Worm (Caenorhabditis elegans) whole organism, dauer: ENCODE data around the gene ttr-35.

Experiments
- unc-62 ChIP-seq: sonication (generic microtip); optimal IDR thresholded peaks from 2 replicates; lab custom pipeline; 2017; ENCODE audit warnings: missing biosample characterization, missing genetic modification reagents, missing genetic modification characterization

ttr-35 gene

DNA sequence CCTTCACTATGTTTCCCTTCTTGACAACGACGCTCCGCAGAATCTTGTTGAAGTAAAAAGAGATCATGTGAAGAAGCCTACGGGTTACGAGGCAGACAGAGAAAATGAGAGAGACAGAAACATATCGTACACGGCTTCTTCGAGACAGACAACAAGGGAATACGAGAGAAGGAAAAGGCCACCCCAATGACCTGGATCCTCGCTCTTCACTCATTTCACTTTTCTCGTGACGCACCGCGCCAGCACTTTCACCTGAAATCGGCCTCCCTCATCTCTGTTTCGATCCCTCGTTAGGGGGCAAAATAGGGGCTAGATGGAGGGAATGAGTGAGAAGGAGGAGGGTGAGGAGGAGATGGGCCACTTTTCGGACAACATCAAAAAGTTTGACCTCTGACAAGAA, 3.2 kb downstream of the ttr-35 start:
- TF ChIP-seq unc-62: no peak

DNA sequence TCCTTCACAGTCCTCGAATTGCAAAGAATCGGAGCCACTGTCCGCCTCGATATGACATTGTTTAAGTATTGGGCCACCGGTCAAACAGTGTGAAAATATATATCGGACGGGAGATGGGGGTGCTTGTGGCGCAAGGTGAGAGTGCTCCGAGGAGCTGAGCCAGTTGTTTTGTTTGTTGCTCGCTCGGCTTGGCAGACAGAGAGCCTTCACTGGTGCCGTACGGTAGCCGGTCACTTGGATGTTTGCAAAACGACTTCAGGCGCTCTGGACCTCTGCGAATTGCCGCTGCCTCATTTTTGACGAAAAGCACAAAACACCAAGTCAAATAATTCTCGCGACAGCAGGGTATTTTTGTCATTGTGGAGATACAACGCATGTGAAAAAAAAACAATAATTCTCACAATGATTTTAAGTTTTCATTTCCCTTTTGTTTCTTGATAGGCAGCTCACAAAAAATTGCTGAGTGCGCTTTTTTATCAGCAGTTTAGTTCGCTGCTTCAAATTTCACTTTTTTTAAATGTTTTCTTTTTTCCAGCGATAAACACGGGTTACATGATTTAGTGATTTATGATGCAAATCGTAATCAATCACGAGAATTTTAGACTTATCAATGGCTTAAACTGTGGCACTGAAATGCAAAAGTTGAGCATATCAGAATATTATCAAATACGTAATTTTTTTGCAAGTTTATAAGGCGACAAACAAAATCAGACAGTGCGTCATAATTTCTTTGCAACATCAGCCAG, 5.1 kb downstream of the ttr-35 start:
- TF ChIP-seq unc-62: no peak

DNA sequence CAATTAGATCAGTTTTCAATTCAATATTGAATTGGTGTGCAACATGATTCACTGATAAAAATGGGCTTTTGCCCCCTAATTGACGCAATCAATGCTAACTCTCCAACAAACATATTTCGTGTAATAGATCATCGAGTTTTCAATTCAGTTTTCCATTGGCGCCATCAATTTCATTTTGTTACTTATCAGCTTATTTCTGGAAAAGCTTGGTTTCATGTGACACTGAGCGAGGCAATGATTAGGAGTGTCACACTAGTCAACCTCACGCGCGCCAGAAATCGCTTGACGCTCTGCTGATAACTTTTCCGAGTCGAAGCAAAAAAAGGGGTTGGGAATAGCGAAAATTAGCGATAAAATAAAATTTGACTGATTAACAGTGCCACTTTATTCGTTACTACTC, 6.5 kb downstream of the ttr-35 start, which contains the start of gene ets-4:
ets-4 (plus strand) TSS at position 347 of the 400 bp plus-strand sequence.
- TF ChIP-seq unc-62: no peak

DNA sequence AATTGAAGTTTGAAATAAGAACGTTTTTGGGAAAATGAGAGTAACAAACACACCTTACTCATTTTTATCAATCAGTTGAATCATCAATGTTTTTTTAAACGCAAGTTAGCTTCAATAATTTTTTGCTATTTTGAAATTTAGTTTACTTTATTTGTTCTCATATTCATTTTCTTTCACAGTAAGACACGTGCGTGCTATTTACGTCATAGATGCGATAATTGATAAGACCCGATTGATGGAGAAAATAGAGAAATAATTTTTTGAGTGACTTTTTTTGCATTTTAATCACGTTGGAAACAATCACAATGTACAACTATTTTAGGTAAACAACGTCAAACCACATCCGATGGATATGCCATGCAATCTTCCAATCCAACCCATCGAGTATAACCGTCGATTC, 7.4 kb downstream of the ttr-35 start:
- no peak for TF ChIP-seq unc-62

DNA sequence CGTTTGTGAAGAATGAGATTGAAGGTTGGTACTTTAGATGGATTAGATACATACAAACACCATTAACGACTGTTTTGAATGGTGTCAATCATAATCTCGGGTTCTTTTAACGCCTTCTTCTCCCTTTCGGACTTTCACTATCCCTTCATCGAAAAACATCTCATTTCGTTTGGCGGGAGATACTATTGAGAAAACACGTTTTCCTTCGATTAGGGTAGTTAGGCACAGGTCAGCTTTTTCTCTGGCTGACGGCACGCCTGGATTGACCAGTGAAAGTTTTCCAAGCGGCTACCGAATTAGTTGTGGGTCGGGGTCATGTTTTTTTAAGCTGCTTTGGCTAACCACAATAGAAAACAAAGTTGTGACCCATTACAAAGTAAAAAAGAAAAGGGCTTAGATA, 7.9 kb downstream of the ttr-35 start:
- no peak for TF ChIP-seq unc-62

DNA sequence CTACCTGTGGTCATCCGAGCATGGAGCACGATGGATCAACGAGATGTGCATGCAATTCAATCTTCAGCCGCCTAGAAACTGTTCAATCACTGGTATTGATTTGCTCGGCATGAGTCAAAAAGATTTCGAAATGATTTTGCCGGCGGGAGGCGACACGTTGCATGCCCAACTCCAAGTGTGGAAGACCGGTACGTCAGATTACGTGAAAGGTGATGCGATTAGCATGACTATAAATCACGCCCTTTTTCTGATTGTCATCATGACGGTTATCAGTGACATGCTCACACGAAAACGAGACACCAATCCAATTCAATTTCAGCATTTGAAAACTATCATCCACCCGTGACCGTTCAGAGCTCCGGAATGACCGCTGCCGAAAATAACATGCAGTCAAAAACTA, 8.6 kb downstream of the ttr-35 start:
- no peak for TF ChIP-seq unc-62

DNA sequence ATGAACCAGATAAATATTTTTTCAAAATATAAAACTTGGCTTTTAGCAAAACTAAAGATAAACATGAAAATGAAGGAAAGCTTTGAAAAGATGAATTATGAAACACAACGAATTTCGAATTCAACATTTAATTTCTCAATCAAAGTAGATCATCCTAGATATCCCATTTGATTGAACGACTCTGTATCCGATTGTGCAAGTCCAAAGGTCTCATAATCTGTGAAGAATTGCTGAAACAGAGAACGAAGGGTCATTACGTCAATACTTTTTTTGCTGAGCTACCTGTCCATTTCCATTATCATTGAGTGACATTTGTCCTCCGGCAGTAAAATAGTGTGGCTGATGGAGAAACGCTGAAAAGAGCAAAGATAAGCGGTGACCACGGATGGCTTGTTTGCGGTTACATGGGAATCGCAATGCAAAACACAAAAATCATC, 10.6 kb downstream of the ttr-35 start:
- no peak for TF ChIP-seq unc-62

DNA sequence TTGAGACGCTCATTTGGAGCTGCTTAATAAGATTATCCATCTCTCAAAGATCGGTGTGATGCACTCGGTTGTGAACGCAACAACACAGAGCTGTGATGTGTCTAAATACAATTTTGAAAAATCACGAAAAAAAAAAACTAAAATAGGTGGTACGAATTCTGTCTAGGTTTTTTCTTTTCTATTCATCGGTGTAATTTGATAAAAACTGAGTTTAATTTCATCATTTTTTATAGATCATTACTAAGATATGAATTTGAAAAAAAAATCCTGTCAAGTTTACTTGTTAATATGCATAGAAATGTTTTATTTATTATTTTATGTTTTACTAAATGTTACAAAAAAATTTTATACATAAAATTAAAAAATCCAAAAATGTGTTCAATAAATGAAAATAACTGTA, 18.0 kb downstream of the ttr-35 start, which contains the start of gene ceh-60:
ceh-60 (minus strand) TSS at position 101 of the 400 bp plus-strand sequence.
- TF ChIP-seq unc-62: no peak

DNA sequence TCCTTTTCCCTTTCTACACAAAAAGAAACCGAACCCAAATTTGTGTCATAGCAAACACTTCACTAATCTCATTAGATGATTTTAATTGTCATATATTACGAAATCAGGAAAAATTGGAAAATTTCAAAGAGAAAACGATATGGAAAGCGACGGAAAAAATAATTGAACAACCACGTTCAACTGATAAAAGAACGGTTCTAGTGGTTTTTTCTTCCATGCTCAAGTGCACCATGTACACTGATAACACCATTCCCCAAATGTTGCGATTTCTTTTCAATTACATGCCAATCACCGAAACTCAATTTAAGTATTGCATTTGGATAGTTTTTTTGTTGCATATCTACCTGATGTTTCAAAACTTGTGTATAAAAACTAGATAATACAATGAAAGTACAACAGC, 18.5 kb downstream of the ttr-35 start:
- no peak for TF ChIP-seq unc-62

DNA sequence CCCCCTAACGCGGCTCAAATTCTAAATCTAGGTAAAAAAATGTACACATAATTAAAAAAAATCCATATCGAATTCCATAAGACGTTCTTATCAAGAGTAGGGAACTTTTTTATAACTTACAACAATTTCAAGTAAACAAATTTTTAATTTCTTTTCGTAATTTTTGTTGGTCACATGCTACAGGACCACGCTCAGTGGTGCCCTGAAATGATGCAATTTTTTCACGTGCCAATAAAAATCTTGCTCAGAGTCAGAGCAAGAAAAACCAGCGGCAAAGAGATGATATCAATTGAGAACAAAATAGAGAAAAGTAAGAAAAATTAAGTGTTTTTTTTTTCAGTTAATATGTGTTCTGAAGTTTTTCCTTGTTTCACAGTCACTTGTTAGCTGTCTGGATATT, 19.8 kb downstream of the ttr-35 start:
- TF ChIP-seq unc-62: no peak

DNA sequence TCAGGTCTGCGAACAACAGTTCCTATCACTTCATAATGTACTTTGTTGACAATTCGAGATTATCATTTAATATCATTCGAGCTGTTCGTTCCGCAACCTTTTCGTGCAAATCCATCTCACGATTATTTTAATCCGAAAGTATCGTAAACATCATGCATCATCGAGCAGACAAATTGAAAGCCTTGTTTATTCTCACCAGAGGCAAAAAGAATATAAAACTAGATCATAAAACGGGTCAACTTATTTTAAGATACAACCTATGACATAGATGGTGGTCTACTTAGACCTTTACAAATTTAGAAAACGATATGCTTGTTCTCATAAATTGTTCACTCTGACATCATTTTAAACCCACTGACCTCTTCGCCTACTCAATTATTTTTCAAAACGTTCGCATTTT, 21.0 kb downstream of the ttr-35 start:
- no peak for TF ChIP-seq unc-62

DNA sequence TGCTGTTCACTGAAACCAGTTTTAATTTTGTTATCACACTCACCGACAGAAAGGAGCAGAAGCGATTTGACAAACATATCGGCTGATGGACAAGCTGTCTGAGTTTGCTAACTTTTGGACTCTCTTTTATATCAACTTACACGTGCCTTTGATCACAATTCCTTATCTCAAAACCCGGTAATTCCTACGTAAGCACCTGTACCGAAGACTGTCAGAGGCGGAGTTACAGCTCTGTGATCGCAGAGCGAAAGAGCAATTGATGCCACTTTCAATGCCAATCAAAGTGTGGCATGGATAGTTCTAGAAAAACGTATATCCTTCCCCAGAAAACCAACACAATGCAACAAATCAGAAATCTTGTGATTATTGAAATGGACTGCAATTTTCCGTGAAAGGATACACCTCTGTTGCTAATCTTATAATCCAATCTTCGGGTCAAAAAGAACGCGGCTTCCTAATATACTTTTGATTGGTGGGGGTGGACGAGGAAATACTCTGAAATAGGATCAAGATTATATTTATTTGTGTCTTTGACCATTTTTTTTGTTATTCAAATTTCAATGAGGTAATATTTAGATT, 24.7 kb downstream of the ttr-35 start, which contains the start of gene ilys-5:
ilys-5 (minus strand) TSS at position 140 of the 579 bp plus-strand sequence.
- no peak for TF ChIP-seq unc-62

DNA sequence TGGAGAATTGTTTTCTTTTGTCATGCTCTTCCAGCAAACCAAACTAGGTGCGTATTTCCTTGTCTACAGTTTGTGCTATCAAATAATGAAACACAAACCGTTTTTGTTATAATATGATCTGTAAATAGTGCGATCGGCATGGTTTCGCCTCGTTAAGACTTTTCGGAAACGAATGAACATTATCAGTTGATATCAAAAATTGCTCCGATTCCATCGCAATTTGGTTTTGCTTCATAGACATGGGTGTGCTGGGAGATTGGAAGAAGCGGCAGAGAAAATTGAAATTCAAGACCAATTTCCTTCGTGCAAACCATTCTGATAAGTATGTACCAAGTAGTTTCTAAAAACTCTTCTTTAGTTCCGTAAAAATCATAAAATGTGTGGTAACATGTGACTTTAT, 26.0 kb downstream of the ttr-35 start:
- no peak for TF ChIP-seq unc-62

DNA sequence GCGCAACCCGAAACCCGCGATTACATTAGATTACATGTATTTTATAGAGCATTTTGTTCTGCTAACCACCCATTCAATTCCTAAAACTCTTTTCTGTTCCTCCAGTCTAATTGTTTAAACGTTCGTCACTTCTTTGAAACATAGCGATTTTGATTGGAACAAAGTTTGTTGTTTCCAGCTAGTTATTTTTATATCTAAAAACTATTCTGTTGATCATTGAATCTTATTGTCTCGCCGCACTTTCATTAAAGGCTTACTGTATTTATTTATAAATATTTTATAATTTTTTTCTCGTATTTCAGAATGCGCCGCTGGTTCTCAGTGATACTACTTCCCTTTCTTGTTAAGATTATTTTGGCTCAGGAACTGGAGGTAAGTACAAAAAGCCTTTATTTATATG, 30.6 kb downstream of the ttr-35 start, which contains the start of gene T14E8.2:
T14E8.2 (plus strand) TSS at position 301 of the 400 bp plus-strand sequence.
- TF ChIP-seq unc-62: no peak

DNA sequence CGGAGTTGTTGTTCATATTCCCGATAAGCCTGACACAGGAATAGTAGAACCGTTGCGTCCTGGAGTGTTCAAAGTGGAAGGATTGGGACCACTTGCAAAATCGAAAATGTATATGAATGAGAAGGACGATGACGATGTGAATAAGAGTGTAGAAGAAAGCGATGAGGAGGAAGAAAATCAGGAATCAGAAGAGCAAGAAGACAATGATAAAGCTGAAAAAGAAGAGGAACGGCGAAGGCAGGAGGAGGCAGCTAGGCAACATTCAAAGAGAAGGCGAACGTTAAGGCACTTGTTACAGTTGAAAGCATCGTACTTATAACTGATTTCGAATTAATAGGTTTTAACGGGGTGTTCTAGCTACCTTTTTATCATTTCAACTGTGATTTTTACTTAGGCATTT, 31.6 kb downstream of the ttr-35 start:
- TF ChIP-seq unc-62: no peak

DNA sequence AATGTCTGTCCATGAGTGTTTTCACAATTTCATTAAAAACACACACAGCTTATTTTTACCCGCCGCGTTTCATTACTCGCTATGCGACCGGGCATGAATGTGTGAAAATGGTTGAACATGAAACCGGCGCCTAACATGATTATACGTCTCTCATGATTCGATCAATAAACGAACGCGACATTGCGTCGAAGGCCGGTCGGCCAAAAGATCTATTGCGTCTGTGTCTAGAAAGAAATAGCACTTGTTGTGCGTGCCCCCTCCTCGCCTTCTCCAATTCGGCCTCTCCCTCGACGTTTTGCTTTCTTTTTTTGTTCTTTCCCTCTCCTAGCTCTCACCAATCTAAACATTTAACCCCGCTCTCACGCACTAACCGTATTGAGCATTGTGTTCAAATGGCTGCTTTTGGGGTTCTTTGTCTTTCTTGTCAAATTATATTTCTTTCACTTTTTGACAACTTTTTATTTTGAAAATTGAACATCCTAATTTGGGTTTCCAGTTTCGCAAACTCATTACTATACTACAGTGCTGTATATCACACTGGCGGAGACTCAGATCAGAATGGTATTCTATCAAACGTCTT, 39.1 kb downstream of the ttr-35 start:
- TF ChIP-seq unc-62: no peak

DNA sequence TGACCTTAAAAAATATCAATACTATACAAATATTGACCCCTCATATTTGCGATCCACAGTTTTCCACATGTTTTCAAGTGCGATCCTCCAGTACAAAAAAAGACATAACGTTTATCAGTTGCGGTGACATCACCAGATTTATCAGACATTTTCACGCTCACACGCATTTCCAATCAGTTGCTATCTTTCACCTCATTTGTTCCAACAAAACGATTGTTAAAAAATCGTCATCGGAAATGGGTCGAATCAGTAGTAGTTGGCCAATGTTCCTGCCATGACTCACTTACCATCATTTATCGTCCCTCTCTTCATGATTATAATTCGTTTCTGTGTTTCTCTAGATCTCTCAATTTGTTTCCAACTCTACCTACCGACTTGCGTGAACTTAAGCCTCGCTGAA, 39.6 kb downstream of the ttr-35 start:
- no peak for TF ChIP-seq unc-62

DNA sequence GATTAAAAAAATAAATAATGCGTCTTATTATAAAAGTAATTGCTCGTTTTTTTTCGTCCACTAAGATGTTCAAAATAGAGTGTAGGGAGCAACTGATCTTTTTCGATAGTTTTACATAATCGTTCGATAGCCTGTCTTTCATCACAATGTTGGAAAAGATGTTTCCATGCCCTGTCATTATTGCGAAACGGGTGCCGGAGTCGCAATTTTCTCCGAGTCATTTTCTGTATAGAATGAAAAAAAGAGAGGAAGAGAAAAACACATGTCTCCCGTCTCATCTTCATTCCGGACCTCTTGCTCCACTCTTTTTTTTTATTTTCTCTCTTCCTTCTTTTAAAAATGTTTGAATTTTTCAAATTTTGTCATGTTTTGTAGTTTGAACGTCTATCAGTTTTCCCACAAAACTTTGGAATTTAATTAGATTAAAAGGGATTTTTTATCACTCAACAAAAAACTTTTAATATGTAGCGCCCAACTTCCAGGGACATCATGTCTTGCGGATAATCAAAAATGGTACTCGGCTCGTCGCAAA, 40.8 kb downstream of the ttr-35 start, which contains the start of gene svh-2:
svh-2 (plus strand) TSS at position 482 of the 532 bp plus-strand sequence.
- no peak for TF ChIP-seq unc-62
